Worm (Caenorhabditis elegans): ENCODE results near the gene ZK1067.3.
A peak's percentile ranks its signal among the peaks of the same experiment; 100 is the strongest.

ZK1067.3 gene

ce11 chrII:9222969-9223368 is at the start of gene ZK1067.3:
TSS of gene ZK1067.3 (plus strand) at chrII:9223269.
- TF ChIP-seq dpl-1 (GFP tag; optimal IDR thresholded peaks at IDR 0.05) = peak in 1 of 3 experiments; percentile 23
- TF ChIP-seq lin-35 (GFP tag; optimal IDR thresholded peaks at IDR 0.05) = peak in 1 of 2 experiments; percentile 5
- no peak for TF ChIP-seq ets-5 (GFP tag; IDR thresholded peaks at IDR 0.05)

DNA sequence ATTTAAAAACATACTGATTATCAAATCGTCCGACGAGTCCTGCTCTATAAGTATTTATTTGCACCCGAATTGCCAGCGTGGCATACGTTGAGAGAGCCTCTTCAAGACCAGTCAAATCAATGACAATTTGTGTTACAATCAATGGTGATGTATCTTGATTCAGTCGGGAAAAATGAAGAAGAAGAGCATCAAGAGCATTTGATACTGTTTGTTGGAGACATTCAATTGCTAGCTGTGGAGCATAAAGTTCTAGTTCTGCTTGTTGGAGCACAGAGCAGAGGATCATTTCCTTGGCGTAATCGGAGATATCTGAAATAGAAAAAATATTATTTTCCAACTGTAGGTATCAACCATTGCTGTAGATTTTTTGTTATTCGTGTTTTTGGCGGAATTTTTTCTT is 49.6 kb upstream of the ZK1067.3 start:
- TF ChIP-seq ceh-90 (tag; optimal IDR thresholded peaks at IDR 0.05) = no peak
- no peak for TF ChIP-seq zip-4 (GFP tag; optimal IDR thresholded peaks at IDR 0.05)
- TF ChIP-seq snu-23 (GFP tag; optimal IDR thresholded peaks at IDR 0.05) = no peak
- TF ChIP-seq rnt-1 (tag; optimal IDR thresholded peaks at IDR 0.05) = no peak
- no peak for TF ChIP-seq nhr-237 (tag; optimal IDR thresholded peaks at IDR 0.05)
- no peak for TF ChIP-seq nhr-76 (tag; optimal IDR thresholded peaks at IDR 0.05)
- TF ChIP-seq lir-3 (tag; optimal IDR thresholded peaks at IDR 0.05; ENCODE audit: poor library complexity) = no peak
- TF ChIP-seq hlh-17 (GFP tag; optimal IDR thresholded peaks at IDR 0.05; ENCODE audit: borderline replicate concordance) = no peak
- TF ChIP-seq pqm-1 (tag; optimal IDR thresholded peaks at IDR 0.05) = no peak
- TF ChIP-seq ztf-11 (tag; optimal IDR thresholded peaks at IDR 0.05) = no peak
- no peak for TF ChIP-seq dpl-1 (GFP tag; optimal IDR thresholded peaks at IDR 0.05)
- TF ChIP-seq xbp-1 (tag; optimal IDR thresholded peaks at IDR 0.05) = no peak
- TF ChIP-seq egl-27 (tag; optimal IDR thresholded peaks at IDR 0.05) = no peak
- no peak for TF ChIP-seq ceh-88 (GFP tag; IDR thresholded peaks at IDR 0.05)
- TF ChIP-seq nhr-12 (tag; optimal IDR thresholded peaks at IDR 0.05) = no peak
- no peak for TF ChIP-seq nhr-90 (tag; optimal IDR thresholded peaks at IDR 0.05; ENCODE audit: poor library complexity)
- no peak for TF ChIP-seq ces-1 (GFP tag; optimal IDR thresholded peaks at IDR 0.05)
- no peak for TF ChIP-seq efl-3 (GFP tag; optimal IDR thresholded peaks at IDR 0.05)
- TF ChIP-seq swsn-7 (tag; optimal IDR thresholded peaks at IDR 0.05) = no peak
- TF ChIP-seq unc-98 (GFP tag; IDR thresholded peaks at IDR 0.05) = no peak

- no peak for TF ChIP-seq sptf-1 (tag; optimal IDR thresholded peaks at IDR 0.05)
- TF ChIP-seq efl-1 (optimal IDR thresholded peaks at IDR 0.05) = no peak
- TF ChIP-seq efl-1 (GFP tag; optimal IDR thresholded peaks at IDR 0.05 in 1 of 2) = peak in 1 of 2 experiments; percentile 68
These were observed 46.5 kb upstream of the ZK1067.3 start for ce11 chrII:9176523-9176922.

- peak; percentile 63 for TF ChIP-seq nhr-71 (tag; optimal IDR thresholded peaks at IDR 0.05)
- TF ChIP-seq ceh-82 (tag; optimal IDR thresholded peaks at IDR 0.05) = peak; percentile 17 to 38 (median 31)
- TF ChIP-seq efl-1 (optimal IDR thresholded peaks at IDR 0.05) = peak; percentile 43 to 59
- TF ChIP-seq efl-1 (GFP tag; optimal IDR thresholded peaks at IDR 0.05 in 1 of 2) = peak; percentile 63 to 66
- no peak for TF ChIP-seq dsc-1 (tag; optimal IDR thresholded peaks at IDR 0.05)
- TF ChIP-seq C16A3.4 (tag; optimal IDR thresholded peaks at IDR 0.05) = peak; percentile 20
- no peak for TF ChIP-seq nhr-28 (tag; optimal IDR thresholded peaks at IDR 0.05)
- peak; percentile 5 for TF ChIP-seq unc-130 (tag; optimal IDR thresholded peaks at IDR 0.05)
- TF ChIP-seq tbx-2 (tag; optimal IDR thresholded peaks at IDR 0.05) = peak; percentile 37
- TF ChIP-seq alr-1 (tag; optimal IDR thresholded peaks at IDR 0.05; ENCODE audit: borderline replicate concordance) = no peak
- peak; percentile 26 for TF ChIP-seq F16B12.6 (tag; optimal IDR thresholded peaks at IDR 0.05)
- TF ChIP-seq nhr-20 (tag; optimal IDR thresholded peaks at IDR 0.05) = peak; percentile 45
- peak; percentile 57 for TF ChIP-seq skn-1 (tag; optimal IDR thresholded peaks at IDR 0.05)
- TF ChIP-seq lin-35 (GFP tag; optimal IDR thresholded peaks at IDR 0.05) = peak; percentile 56 to 60
- peak; percentile 65 to 74 for TF ChIP-seq lsy-2 (tag; optimal IDR thresholded peaks at IDR 0.05)
- peak; percentile 39 for TF ChIP-seq lin-15B (tag; optimal IDR thresholded peaks at IDR 0.05)
- TF ChIP-seq rnt-1 (tag; optimal IDR thresholded peaks at IDR 0.05) = peak; percentile 48
- peak; percentile 32 for TF ChIP-seq unc-86 (tag; optimal IDR thresholded peaks at IDR 0.05)
- TF ChIP-seq dpl-1 (GFP tag; optimal IDR thresholded peaks at IDR 0.05) = peak in 1 of 3 experiments; percentile 53
- peak; percentile 59 for TF ChIP-seq lin-14 (GFP tag; optimal IDR thresholded peaks at IDR 0.05)
- peak; percentile 42 for TF ChIP-seq swsn-7 (tag; optimal IDR thresholded peaks at IDR 0.05)
- no peak for TF ChIP-seq ztf-11 (tag; optimal IDR thresholded peaks at IDR 0.05)
- TF ChIP-seq blmp-1 (tag; optimal IDR thresholded peaks at IDR 0.05) = peak; percentile 30
- TF ChIP-seq xbp-1 (tag; optimal IDR thresholded peaks at IDR 0.05) = peak; percentile 48
- TF ChIP-seq pqm-1 (tag; optimal IDR thresholded peaks at IDR 0.05) = no peak
- TF ChIP-seq pag-3 (tag; optimal IDR thresholded peaks at IDR 0.05; ENCODE audit: borderline replicate concordance, insufficient read depth) = no peak
- peak; percentile 54 for TF ChIP-seq nhr-47 (tag; optimal IDR thresholded peaks at IDR 0.05)
- TF ChIP-seq C04F5.9 (tag; optimal IDR thresholded peaks at IDR 0.05) = peak; percentile 42
- TF ChIP-seq hlh-4 (tag; optimal IDR thresholded peaks at IDR 0.05) = no peak
- TF ChIP-seq nhr-19 (GFP tag; conservative IDR thresholded peaks at IDR 0.05) = no peak; the same call in 1 of the 2 replicates
- no peak for TF ChIP-seq sptf-1 (tag; optimal IDR thresholded peaks at IDR 0.05)
These were observed 46.0 kb upstream of the ZK1067.3 start, which contains the start of the genes sec-5 and pir-1 for ce11 chrII:9177080-9177479. TSS of gene sec-5 (minus strand) at chrII:9177152. TSS of gene pir-1 (plus strand) at chrII:9177300.

All from whole organism, L1 larva.